Fruit fly (Drosophila melanogaster) whole organism, adult: Measurements from ENCODE around the gene NimB2.

Experiments
- CG11617 ChIP-seq: fragments of 200-800 bp; sonication (Bioruptor generic); optimal IDR thresholded peaks from 2 replicates; lab custom pipeline; 2017; ENCODE audit warnings: mild to moderate bottlenecking, missing biosample characterization, missing genetic modification reagents, missing genetic modification characterization
- CG12768 ChIP-seq: fragments of 200-800 bp; sonication (Bioruptor generic); optimal IDR thresholded peaks from 2 replicates; lab custom pipeline; 2017; ENCODE audit warnings: missing biosample characterization, missing genetic modification characterization, mild to moderate bottlenecking, moderate library complexity, missing genetic modification reagents
- CG14711 ChIP-seq: fragments of 200-800 bp; sonication (Bioruptor generic); optimal IDR thresholded peaks from 2 replicates; lab custom pipeline; 2018; ENCODE audit warnings: missing biosample characterization, mild to moderate bottlenecking, missing genetic modification characterization, moderate library complexity
- CG1620 ChIP-seq: fragments of 200-800 bp; sonication (Bioruptor generic); optimal IDR thresholded peaks from 2 replicates; lab custom pipeline; 2016; ENCODE audit warnings: missing biosample characterization, missing genetic modification characterization
- CG5204 ChIP-seq: fragments of 200-800 bp; sonication (Bioruptor generic); optimal IDR thresholded peaks from 2 replicates; lab custom pipeline; 2016; ENCODE audit warnings: missing biosample characterization, missing genetic modification characterization
- CG7045 ChIP-seq: fragments of 200-800 bp; sonication (Bioruptor generic); optimal IDR thresholded peaks from 2 replicates; lab custom pipeline; 2017; ENCODE audit warnings: missing biosample characterization, mild to moderate bottlenecking, missing genetic modification characterization
- Hr96 ChIP-seq: fragments of 200-800 bp; sonication (Bioruptor generic); optimal IDR thresholded peaks from 2 replicates; lab custom pipeline; 2016; ENCODE audit warnings: missing biosample characterization, missing genetic modification characterization
- bab1 ChIP-seq: fragments of 200-800 bp; sonication (Bioruptor generic); optimal IDR thresholded peaks from 3 replicates; lab custom pipeline; 2019; ENCODE audit warnings: missing biosample characterization, mild to moderate bottlenecking, missing genetic modification characterization, moderate library complexity
- kay ChIP-seq: fragments of 200-800 bp; sonication (Bioruptor generic); peaks from one replicate; lab custom pipeline; 2016; ENCODE audit warnings: missing biosample characterization, missing genetic modification characterization, borderline replicate concordance
- tj ChIP-seq: fragments of 200-800 bp; sonication (Bioruptor generic); optimal IDR thresholded peaks from 3 replicates; lab custom pipeline; 2017; ENCODE audit warnings: missing biosample characterization, mild to moderate bottlenecking, missing genetic modification characterization, moderate library complexity
- toe ChIP-seq: fragments of 200-800 bp; sonication (Bioruptor generic); optimal IDR thresholded peaks from 2 replicates; lab custom pipeline; 2016; ENCODE audit warnings: missing biosample characterization, missing genetic modification characterization

- no peak for TF ChIP-seq CG11617 (GFP tag; lab: Kevin White, UChicago)
- no peak for TF ChIP-seq bab1 (GFP tag; lab: Kevin White, UChicago)
- TF ChIP-seq CG12768 (GFP tag; lab: Kevin White, UChicago), result no peak
- no peak for TF ChIP-seq CG5204
- TF ChIP-seq CG7045 (GFP tag; lab: Kevin White, UChicago), result no peak
- no peak for TF ChIP-seq CG1620
- TF ChIP-seq Hr96 (GFP tag; lab: Kevin White, UChicago), result no peak
- TF ChIP-seq kay (GFP tag; lab: Kevin White, UChicago), result no peak
- no peak for TF ChIP-seq CG14711 (tag; lab: Kevin White, UChicago)
- no peak for TF ChIP-seq toe (GFP tag; lab: Kevin White, UChicago)
- no peak for TF ChIP-seq tj (GFP tag; lab: Kevin White, UChicago)
Observed at dm6 chr2L:13976669-13977068, 9.9 kb upstream of the NimB2 start, which contains the start of gene NimC1.
